Worm (Caenorhabditis elegans): ENCODE measurements around the gene R08C7.1.

R08C7.1 gene

DNA sequence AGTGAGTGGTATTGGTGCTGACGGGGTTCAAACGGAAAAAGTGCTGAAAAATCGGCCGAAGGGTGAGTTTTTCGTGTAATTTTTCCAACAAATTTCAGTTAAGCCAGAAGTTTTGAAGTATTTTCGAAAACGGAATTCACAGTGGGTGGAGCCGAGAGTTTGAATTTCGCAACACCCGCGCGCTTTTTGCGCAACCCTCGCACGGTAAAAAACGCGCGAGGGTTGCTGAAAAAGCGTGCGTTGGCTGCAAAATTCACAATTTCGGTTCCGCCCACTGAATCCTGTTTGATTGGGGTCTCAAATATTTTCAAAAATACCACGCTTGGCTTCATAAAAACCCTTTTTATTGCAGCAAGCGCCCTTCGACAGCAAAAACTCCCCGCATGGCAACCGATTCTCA lies 4.3 kb upstream of the R08C7.1 start:
- no peak for TF ChIP-seq syd-9 (tag; optimal IDR thresholded peaks at IDR 0.05)
- no peak for TF ChIP-seq madf-2 (tag; optimal IDR thresholded peaks at IDR 0.05)
- TF ChIP-seq unc-42 (tag; optimal IDR thresholded peaks at IDR 0.05): no peak
- TF ChIP-seq F13H6.1 (tag; optimal IDR thresholded peaks at IDR 0.05): no peak
- TF ChIP-seq elt-2 (tag; optimal IDR thresholded peaks at IDR 0.05): no peak
- no peak for TF ChIP-seq sox-2 (GFP tag; IDR thresholded peaks at IDR 0.05)

DNA sequence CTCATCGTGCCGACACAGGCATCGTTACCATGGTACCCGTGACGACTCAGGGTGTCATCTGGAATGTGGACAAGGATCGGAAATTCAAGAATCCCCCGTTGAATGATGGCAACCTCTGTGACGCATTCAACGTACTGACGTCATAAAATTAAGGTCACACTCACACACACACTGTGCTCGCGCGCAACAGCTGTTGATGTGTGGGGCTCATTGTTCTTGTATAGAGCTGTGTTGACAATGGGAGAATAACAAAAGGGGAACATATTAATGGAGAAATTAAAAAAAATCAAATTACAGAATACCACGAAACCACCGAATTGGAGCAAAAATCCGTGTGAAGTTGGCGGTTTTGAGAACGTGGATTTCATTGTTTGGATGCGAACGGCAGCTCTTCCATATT lies 3.3 kb upstream of the R08C7.1 start:
- TF ChIP-seq T23F11.4 (GFP tag; optimal IDR thresholded peaks at IDR 0.05) (no peak), nhr-232 (tag; optimal IDR thresholded peaks at IDR 0.05) (no peak), hlh-30 (tag; optimal IDR thresholded peaks at IDR 0.05; ENCODE audit: insufficient read depth) (peak; percentile 45), ceh-34 (tag; optimal IDR thresholded peaks at IDR 0.05) (no peak), unc-42 (tag; optimal IDR thresholded peaks at IDR 0.05) (peak; percentile 10), ceh-31 (tag; optimal IDR thresholded peaks at IDR 0.05) (peak; percentile 3), tbx-2 (tag; optimal IDR thresholded peaks at IDR 0.05) (peak; percentile 13), sox-2 (GFP tag; IDR thresholded peaks at IDR 0.05) (peak; percentile 73), ceh-22 (tag; optimal IDR thresholded peaks at IDR 0.05) (no peak)

DNA sequence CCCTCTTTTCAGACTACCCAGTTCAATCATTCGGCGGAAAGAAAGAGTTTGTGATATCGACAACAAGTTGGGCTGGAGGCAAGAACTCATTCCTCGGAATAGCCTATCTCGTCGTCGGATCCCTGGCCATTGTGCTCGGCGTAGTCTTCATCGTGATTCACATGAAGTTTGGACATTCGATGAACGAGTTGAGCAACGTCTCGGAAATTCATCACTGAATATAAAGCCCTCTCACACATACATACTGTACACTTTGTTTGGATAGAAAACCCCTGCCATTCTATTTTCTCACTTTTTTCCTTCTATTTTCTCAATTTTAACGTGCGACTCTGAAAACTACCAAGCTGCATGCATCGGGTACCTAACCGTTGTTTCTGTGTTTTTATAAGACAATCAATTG lies 2.2 kb upstream of the R08C7.1 start, which contains the start of gene R08C7.12:
TSS of gene R08C7.12 (plus strand) at position 301 of the 400 bp plus-strand sequence.
- TF ChIP-seq K02D7.2 (tag; optimal IDR thresholded peaks at IDR 0.05) (no peak), ceh-24 (tag; optimal IDR thresholded peaks at IDR 0.05) (no peak), npax-4 (tag; optimal IDR thresholded peaks at IDR 0.05) (no peak), unc-55 (GFP tag; optimal IDR thresholded peaks at IDR 0.05) (no peak), T23F11.4 (GFP tag; optimal IDR thresholded peaks at IDR 0.05) (no peak), tbx-2 (tag; optimal IDR thresholded peaks at IDR 0.05) (no peak), tbx-7 (tag; optimal IDR thresholded peaks at IDR 0.05) (no peak), madf-2 (tag; optimal IDR thresholded peaks at IDR 0.05) (no peak), ref-2 (tag; optimal IDR thresholded peaks at IDR 0.05) (no peak), lin-11 (tag; optimal IDR thresholded peaks at IDR 0.05) (no peak), fax-1 (tag; optimal IDR thresholded peaks at IDR 0.05) (no peak), ceh-34 (tag; optimal IDR thresholded peaks at IDR 0.05) (no peak), fkh-6 (tag; optimal IDR thresholded peaks at IDR 0.05) (no peak), ceh-14 (tag; optimal IDR thresholded peaks at IDR 0.05) (no peak), unc-3 (GFP tag; conservative IDR thresholded peaks at IDR 0.05) (no peak), unc-3 (tag; optimal IDR thresholded peaks at IDR 0.05) (no peak), hlh-13 (GFP tag; optimal IDR thresholded peaks at IDR 0.05) (no peak), che-1 (tag; optimal IDR thresholded peaks at IDR 0.05) (no peak), ceh-48 (tag; optimal IDR thresholded peaks at IDR 0.05) (no peak), pag-3 (tag; optimal IDR thresholded peaks at IDR 0.05; ENCODE audit: borderline replicate concordance) (no peak)

DNA sequence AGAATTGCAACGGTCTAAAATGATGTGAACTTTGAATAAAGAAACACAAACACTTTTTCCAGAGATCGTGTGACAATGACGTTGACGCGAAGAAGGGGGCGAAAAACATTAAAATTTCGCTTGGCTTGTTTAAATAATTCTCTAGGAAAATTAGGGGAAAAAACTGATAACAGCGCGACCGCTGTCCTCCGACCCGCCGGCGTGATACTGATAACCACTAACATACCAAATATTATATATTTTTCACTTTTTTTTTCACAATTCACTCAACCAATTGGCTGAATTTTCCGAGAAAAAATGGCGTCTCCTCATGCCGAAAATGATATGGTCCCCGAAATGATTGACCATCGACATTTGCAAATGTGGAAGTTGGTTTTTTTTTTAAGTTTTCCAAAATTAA lies 1.8 kb upstream of the R08C7.1 start:
- TF ChIP-seq ceh-6 (GFP tag; optimal IDR thresholded peaks at IDR 0.05) (no peak), elt-2 (tag; optimal IDR thresholded peaks at IDR 0.05) (peak; percentile 75), unc-3 (GFP tag; conservative IDR thresholded peaks at IDR 0.05) (no peak), unc-3 (tag; optimal IDR thresholded peaks at IDR 0.05) (no peak), K09A11.1 (tag; optimal IDR thresholded peaks at IDR 0.05; ENCODE audit: insufficient read depth) (no peak)

DNA sequence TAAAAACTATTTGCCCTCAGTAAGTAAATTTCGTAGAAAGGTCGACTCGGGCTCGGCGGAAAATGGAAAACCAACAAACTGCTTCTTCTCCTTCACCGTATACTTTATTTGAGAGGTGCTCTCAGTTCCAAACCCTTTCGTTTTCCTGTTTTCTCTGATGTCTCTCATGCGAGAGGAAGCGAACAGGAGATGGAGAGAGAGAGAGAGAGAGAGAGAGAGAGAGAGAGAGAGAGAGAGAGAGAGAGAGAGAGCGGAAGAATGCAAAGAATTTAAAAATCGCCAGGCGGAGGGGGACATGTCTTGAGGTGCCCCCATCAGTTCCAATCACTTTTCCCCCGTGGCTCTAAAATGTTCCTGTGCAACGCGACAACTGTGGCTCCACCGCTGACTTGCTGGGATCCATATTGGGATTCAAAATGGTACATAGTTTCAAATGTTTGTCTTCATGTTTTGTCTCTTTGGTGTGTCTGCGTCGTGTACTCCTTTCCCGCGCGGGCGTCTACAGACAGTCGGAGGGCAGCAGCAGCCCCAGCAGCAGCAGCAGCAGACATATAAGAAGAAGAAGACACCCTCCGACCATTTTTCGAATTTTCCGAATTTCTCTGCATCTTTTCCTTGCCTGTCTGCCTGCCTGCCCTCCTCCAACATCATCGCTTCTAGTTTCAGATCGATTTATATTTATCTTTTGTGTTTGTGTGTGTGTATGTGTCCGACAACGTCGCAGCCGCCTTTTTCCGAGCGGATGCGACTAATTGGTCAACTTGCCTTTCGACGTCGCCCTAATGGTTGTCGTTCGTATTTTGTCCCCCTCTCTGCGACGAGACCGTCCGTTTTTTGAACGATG lies 2.9 kb downstream of the R08C7.1 start, which contains the start of gene R08C7.11:
TSS of gene R08C7.11 (minus strand) at position 608 of the 844 bp plus-strand sequence.
- TF ChIP-seq tbx-7 (tag; optimal IDR thresholded peaks at IDR 0.05) (no peak), npax-4 (tag; optimal IDR thresholded peaks at IDR 0.05) (no peak), nfya-1 (tag; optimal IDR thresholded peaks at IDR 0.05) (peak; percentile 16), sdc-2 (tag; optimal IDR thresholded peaks at IDR 0.05) (peak; percentile 50), pag-3 (tag; optimal IDR thresholded peaks at IDR 0.05; ENCODE audit: borderline replicate concordance) (no peak), fkh-10 (GFP tag; optimal IDR thresholded peaks at IDR 0.05) (no peak), ceh-18 (tag; optimal IDR thresholded peaks at IDR 0.05) (peak; percentile 30), ceh-6 (GFP tag; optimal IDR thresholded peaks at IDR 0.05) (peak; percentile 17)
